Worm (Caenorhabditis elegans) whole organism, L2 larva: ENCODE measurements around the gene C05B5.11.
A peak's percentile ranks its signal among the peaks of the same experiment; 100 is the strongest.

Experiments used
- C34F6.9 ChIP-seq: fragments of 150-350 bp; optimal IDR thresholded peaks from 2 replicates; lab custom pipeline; 2014; ENCODE audit warnings: missing biosample characterization, missing genetic modification characterization
- R02D3.7 ChIP-seq: fragments of 150-350 bp; optimal IDR thresholded peaks from 2 replicates; lab custom pipeline; 2014; ENCODE audit warnings: missing biosample characterization, missing genetic modification characterization
- Y55F3AM.14 ChIP-seq: fragments of 200-800 bp; sonication (Bioruptor generic); optimal IDR thresholded peaks from 2 replicates; lab custom pipeline; 2018; ENCODE audit warnings: mild to moderate bottlenecking, missing genetic modification characterization, missing compliant biosample characterization
- ZK546.5 ChIP-seq: sonication (generic microtip); optimal IDR thresholded peaks from 2 replicates; lab custom pipeline; 2017; ENCODE audit warnings: missing biosample characterization, missing genetic modification characterization
- aly-2 ChIP-seq: fragments of 150-350 bp; optimal IDR thresholded peaks from 2 replicates; lab custom pipeline; 2014; ENCODE audit warnings: missing biosample characterization, missing genetic modification characterization
- ama-1 ChIP-seq: fragments of 150-350 bp; optimal IDR thresholded peaks from 2 replicates; lab custom pipeline; 2018; ENCODE audit warnings: inconsistent platforms
- blmp-1 ChIP-seq: sonication (generic microtip); optimal IDR thresholded peaks from 2 replicates; lab custom pipeline; 2017; ENCODE audit warnings: missing genetic modification characterization, mild to moderate bottlenecking, missing compliant biosample characterization, antibody characterized with exemption, moderate library complexity; ENCODE audit not compliant: insufficient read depth
- ceh-16 ChIP-seq: fragments of 150-350 bp; optimal IDR thresholded peaks from 2 replicates; lab custom pipeline; 2014; ENCODE audit warnings: missing biosample characterization, missing genetic modification characterization
- crh-2 ChIP-seq: sonication (generic microtip); optimal IDR thresholded peaks from 2 replicates; lab custom pipeline; 2017; ENCODE audit warnings: missing biosample characterization, missing genetic modification characterization
- dmd-4 ChIP-seq: sonication (generic microtip); optimal IDR thresholded peaks from 2 replicates; lab custom pipeline; 2017; ENCODE audit warnings: missing biosample characterization, missing genetic modification characterization
- elt-1 ChIP-seq: fragments of 150-350 bp; optimal IDR thresholded peaks from 2 replicates; lab custom pipeline; 2014; ENCODE audit warnings: missing biosample characterization, missing genetic modification characterization
- elt-3 ChIP-seq: sonication (generic microtip); optimal IDR thresholded peaks from 2 replicates; lab custom pipeline; 2017; ENCODE audit warnings: missing biosample characterization, missing genetic modification characterization
- fos-1 ChIP-seq: fragments of 150-350 bp; optimal IDR thresholded peaks from 2 replicates; lab custom pipeline; 2014; ENCODE audit warnings: missing biosample characterization, missing genetic modification characterization
- gmeb-1 ChIP-seq: fragments of 150-350 bp; optimal IDR thresholded peaks from 2 replicates; lab custom pipeline; 2014; ENCODE audit warnings: missing biosample characterization, missing genetic modification characterization
- lin-13 ChIP-seq: fragments of 150-350 bp; optimal IDR thresholded peaks from 2 replicates; lab custom pipeline; 2014; ENCODE audit warnings: missing biosample characterization, missing genetic modification reagents, missing genetic modification characterization
- lin-39 ChIP-seq: fragments of 150-350 bp; optimal IDR thresholded peaks from 2 replicates; lab custom pipeline; 2014; ENCODE audit warnings: missing biosample characterization, missing genetic modification reagents, missing genetic modification characterization
- lsy-2 ChIP-seq, 2 experiments: fragments of 150-350 bp in 1 of 2; sonication (generic microtip) in 1 of 2; optimal IDR thresholded peaks; 2 replicates each; lab custom pipeline; 2014 to 2017; ENCODE audit warnings: missing biosample characterization in 2 of 2, missing genetic modification characterization in 2 of 2
- mab-5 ChIP-seq: fragments of 150-350 bp; optimal IDR thresholded peaks from 2 replicates; lab custom pipeline; 2014; ENCODE audit warnings: missing biosample characterization, missing genetic modification characterization
- mdl-1 ChIP-seq, 2 experiments: fragments of 150-350 bp in 1 of 2; sonication (generic microtip) in 1 of 2; optimal IDR thresholded peaks; 2 replicates each; lab custom pipeline; 2017; ENCODE audit warnings: missing biosample characterization in 2 of 2, missing genetic modification characterization in 2 of 2
- nhr-11 ChIP-seq: fragments of 150-350 bp; optimal IDR thresholded peaks from 2 replicates; lab custom pipeline; 2014; ENCODE audit warnings: missing biosample characterization, missing genetic modification characterization
- nhr-12 ChIP-seq: fragments of 150-350 bp; optimal IDR thresholded peaks from 2 replicates; lab custom pipeline; 2014; ENCODE audit warnings: missing biosample characterization, missing genetic modification characterization
- nhr-129 ChIP-seq: fragments of 150-350 bp; optimal IDR thresholded peaks from 2 replicates; lab custom pipeline; 2014; ENCODE audit warnings: missing biosample characterization, missing genetic modification characterization
- nhr-21 ChIP-seq: fragments of 150-350 bp; optimal IDR thresholded peaks from 2 replicates; lab custom pipeline; 2014; ENCODE audit warnings: missing biosample characterization, missing genetic modification characterization
- nhr-237 ChIP-seq: fragments of 150-350 bp; optimal IDR thresholded peaks from 2 replicates; lab custom pipeline; 2014; ENCODE audit warnings: missing biosample characterization, missing genetic modification characterization
- nhr-25 ChIP-seq: fragments of 150-350 bp; sonication (generic microtip); optimal IDR thresholded peaks from 3 replicates; lab custom pipeline; 2014; ENCODE audit warnings: missing biosample characterization, missing genetic modification characterization
- nhr-6 ChIP-seq: fragments of 150-350 bp; optimal IDR thresholded peaks from 2 replicates; lab custom pipeline; 2014; ENCODE audit warnings: missing biosample characterization, missing genetic modification characterization
- sma-9 ChIP-seq, 2 experiments: fragments of 150-350 bp in 1 of 2; sonication (generic microtip) in 1 of 2; optimal IDR thresholded peaks; 2 replicates each; lab custom pipeline; 2014 to 2016; ENCODE audit warnings: missing genetic modification characterization in 2 of 2, mild to moderate bottlenecking in 1 of 2, missing biosample characterization in 1 of 2, missing compliant biosample characterization in 1 of 2, missing genetic modification reagents in 1 of 2, moderate library complexity in 1 of 2
- snpc-4 ChIP-seq: fragments of 150-350 bp; optimal IDR thresholded peaks from 2 replicates; lab custom pipeline; 2014; ENCODE audit warnings: missing biosample characterization, missing genetic modification characterization
- unc-39 ChIP-seq: fragments of 150-350 bp; optimal IDR thresholded peaks from 2 replicates; lab custom pipeline; 2014; ENCODE audit warnings: missing biosample characterization, missing genetic modification characterization
- unc-55 ChIP-seq: fragments of 150-350 bp; sonication (generic microtip); optimal IDR thresholded peaks from 3 replicates; lab custom pipeline; 2014; ENCODE audit warnings: missing biosample characterization, missing genetic modification reagents, missing genetic modification characterization
- unc-62 ChIP-seq: fragments of 150-350 bp; optimal IDR thresholded peaks from 2 replicates; lab custom pipeline; 2014; ENCODE audit warnings: missing biosample characterization, missing genetic modification reagents, missing genetic modification characterization
- zag-1 ChIP-seq: fragments of 150-350 bp; optimal IDR thresholded peaks from 2 replicates; lab custom pipeline; 2014; ENCODE audit warnings: missing biosample characterization, missing genetic modification characterization
- ztf-1 ChIP-seq: fragments of 200-800 bp; sonication (Bioruptor generic); conservative IDR thresholded peaks from 2 replicates; pipeline ENCODE4 v1.3.6; 2022; ENCODE audit warnings: missing genetic modification characterization, missing compliant biosample characterization
- ztf-11 ChIP-seq: sonication (generic microtip); optimal IDR thresholded peaks from 2 replicates; lab custom pipeline; 2017; ENCODE audit warnings: missing biosample characterization, missing genetic modification characterization
- ztf-4 ChIP-seq: fragments of 150-350 bp; optimal IDR thresholded peaks from 2 replicates; lab custom pipeline; 2014; ENCODE audit warnings: missing biosample characterization, missing genetic modification characterization

C05B5.11 gene

DNA sequence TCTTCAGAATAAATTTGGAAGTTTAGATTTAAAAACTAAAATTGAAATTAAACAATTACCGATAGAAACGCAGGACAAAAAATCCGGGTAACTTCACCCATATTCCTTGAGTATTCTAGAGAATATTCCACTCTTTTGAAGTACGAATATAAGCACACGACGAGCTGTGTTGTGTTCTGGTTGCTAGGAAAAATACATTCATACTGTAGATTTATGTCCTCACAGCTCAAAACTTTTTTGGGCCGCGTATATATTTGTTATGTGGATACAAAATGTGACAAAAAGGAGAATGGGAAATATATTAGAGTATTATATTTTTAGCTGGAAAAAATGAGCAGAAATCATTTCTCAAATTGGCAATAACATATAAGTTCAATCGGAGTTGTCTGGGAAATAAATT lies 28.9 kb downstream of the C05B5.11 start, which contains the start of gene M04D8.5:
TSS of gene M04D8.5 (minus strand) at position 101 of the 400 bp plus-strand sequence.
- no peak for TF ChIP-seq elt-1 (tag; lab: Kevin White, UChicago)
- no peak for TF ChIP-seq crh-2 (tag; lab: Kevin White, UChicago)
- no peak for TF ChIP-seq ZK546.5 (tag; lab: Kevin White, UChicago)
- no peak for TF ChIP-seq nhr-25 (tag; lab: Kevin White, UChicago)
- TF ChIP-seq lin-39 (tag; lab: Kevin White, UChicago), result no peak
- no peak for TF ChIP-seq unc-62 (GFP tag; lab: Kevin White, UChicago)
- no peak for TF ChIP-seq elt-3 (tag; lab: Kevin White, UChicago)
- TF ChIP-seq R02D3.7 (tag; lab: Kevin White, UChicago), result no peak
- no peak for TF ChIP-seq nhr-12
- no peak for TF ChIP-seq nhr-6
- TF ChIP-seq gmeb-1 (tag; lab: Kevin White, UChicago), result no peak
- no peak for TF ChIP-seq nhr-21 (tag; lab: Kevin White, UChicago)
- no peak for TF ChIP-seq Y55F3AM.14 (GFP tag; lab: Kevin White, UChicago)
- no peak for TF ChIP-seq ama-1
- TF ChIP-seq sma-9 (GFP tag; optimal IDR thresholded peaks at IDR 0.05; lab: Kevin White, UChicago), result no peak
- TF ChIP-seq sma-9 (tag; optimal IDR thresholded peaks at IDR 0.05; lab: Kevin White, UChicago), result no peak
- no peak for TF ChIP-seq aly-2
- no peak for TF ChIP-seq dmd-4 (tag; lab: Kevin White, UChicago)
- TF ChIP-seq blmp-1 (tag; lab: Kevin White, UChicago), result no peak

DNA sequence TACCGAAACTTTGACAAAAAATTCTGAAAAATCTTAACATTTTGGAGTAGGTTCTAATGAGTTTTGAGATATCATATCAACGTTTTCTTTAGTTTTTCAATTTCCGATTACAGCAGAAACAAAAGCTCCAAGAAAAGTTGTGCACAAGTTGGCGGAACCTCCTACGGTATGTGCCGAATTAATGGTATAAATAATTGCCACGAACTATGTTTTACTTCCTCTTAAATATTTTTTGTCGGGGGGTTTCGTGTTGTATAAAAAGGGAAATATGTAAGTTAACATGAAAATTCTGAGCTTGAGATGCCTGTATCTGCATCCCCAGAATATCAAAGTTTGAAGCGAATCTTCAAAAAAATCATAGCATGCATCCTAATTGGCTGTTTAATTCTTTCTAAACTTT lies 29.6 kb downstream of the C05B5.11 start, which contains the start of gene M04D8.8:
TSS of gene M04D8.8 (plus strand) at position 301 of the 400 bp plus-strand sequence.
- TF ChIP-seq nhr-11, result no peak
- TF ChIP-seq mdl-1 (tag; optimal IDR thresholded peaks at IDR 0.05; lab: Kevin White, UChicago), result no peak
- TF ChIP-seq lsy-2 (tag; optimal IDR thresholded peaks at IDR 0.05; lab: Kevin White, UChicago), result no peak
- no peak for TF ChIP-seq crh-2 (tag; lab: Kevin White, UChicago)
- no peak for TF ChIP-seq mab-5
- TF ChIP-seq sma-9 (GFP tag; optimal IDR thresholded peaks at IDR 0.05; lab: Kevin White, UChicago), result no peak
- TF ChIP-seq sma-9 (tag; optimal IDR thresholded peaks at IDR 0.05; lab: Kevin White, UChicago), result no peak
- no peak for TF ChIP-seq unc-39

DNA sequence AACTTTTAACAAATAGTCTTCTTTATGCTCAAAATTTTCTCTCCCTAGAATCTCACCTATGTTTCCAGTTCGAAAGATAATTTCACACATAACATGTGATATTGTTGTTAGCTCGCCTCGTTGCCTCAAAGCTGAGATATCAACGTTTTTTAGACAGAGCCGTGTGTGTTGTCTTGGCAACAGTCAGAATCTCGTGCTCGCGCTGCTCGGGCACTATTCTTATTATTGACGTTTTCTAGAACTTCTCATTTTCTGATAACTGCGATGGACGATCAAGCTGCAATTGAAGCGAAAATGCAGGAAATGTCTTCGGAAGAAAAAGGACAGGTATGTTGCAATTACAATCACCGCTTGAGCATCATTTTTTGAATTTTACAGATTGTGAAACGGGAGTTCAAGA lies 31.5 kb downstream of the C05B5.11 start, which contains the start of gene xbx-3:
TSS of gene xbx-3 (plus strand) at position 163 of the 400 bp plus-strand sequence.
- TF ChIP-seq nhr-21 (tag; lab: Kevin White, UChicago) (peak; percentile 24), mab-5 (no peak)

DNA sequence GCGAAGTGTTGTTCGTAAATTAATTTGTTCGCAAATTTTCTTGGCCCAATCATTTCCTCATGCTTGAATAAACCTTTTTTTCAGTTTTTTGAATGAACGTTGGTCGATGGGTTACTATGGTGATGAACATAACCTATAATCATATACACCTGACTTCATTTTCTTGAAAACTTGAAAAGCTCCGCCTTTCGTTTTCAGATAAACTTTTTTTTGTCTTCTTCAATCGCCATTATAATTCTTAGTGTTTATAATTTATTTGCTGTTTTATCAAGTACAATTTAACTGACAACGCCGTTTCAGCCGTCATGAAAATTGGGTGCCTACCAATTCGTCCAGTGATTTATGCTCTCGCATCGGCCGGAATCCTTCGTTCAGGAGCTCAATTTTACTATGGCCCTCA lies 32.8 kb downstream of the C05B5.11 start, which contains the start of gene M04D8.7:
TSS of gene M04D8.7 (plus strand) at position 301 of the 400 bp plus-strand sequence.
- TF ChIP-seq snpc-4 (tag; lab: Kevin White, UChicago), result no peak
- TF ChIP-seq, all 48 proteins: peak for 0

DNA sequence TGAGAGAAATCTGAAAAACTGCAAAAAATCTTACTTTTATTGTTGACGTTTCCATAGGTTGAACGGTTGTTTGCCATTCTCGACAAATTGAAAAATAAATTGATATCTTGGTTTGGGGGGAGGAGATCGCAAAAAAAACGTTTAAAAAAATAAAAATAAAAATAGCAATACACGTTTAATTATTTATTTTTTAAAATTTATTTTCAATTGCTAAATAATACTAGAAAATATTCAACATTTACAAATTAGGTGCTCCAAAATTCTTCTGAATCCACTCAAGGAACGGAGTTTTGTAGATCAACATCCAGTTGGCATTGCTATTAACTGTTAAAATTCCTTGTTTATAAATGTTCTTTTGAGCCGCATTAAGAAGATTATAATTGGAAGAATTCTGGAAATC lies 35.7 kb downstream of the C05B5.11 start, which contains the start of gene T16G12.7:
TSS of gene T16G12.7 (minus strand) at position 101 of the 400 bp plus-strand sequence.
- TF ChIP-seq lin-39 (tag; lab: Kevin White, UChicago) (no peak), Y55F3AM.14 (GFP tag; lab: Kevin White, UChicago) (no peak), lin-13 (GFP tag; lab: Kevin White, UChicago) (no peak), unc-55 (GFP tag; lab: Kevin White, UChicago) (no peak), ztf-1 (no peak), nhr-237 (no peak), ama-1 (no peak), ztf-4 (tag; lab: Kevin White, UChicago) (no peak), ztf-11 (no peak), zag-1 (tag; lab: Kevin White, UChicago) (no peak), ceh-16 (tag; lab: Kevin White, UChicago) (no peak), C34F6.9 (no peak), fos-1 (tag; lab: Kevin White, UChicago) (no peak), crh-2 (tag; lab: Kevin White, UChicago) (no peak), nhr-129 (tag; lab: Kevin White, UChicago) (no peak)
